Worm (Caenorhabditis elegans): ENCODE results near the gene eif-2Bdelta.

- TF ChIP-seq Y56A3A.18 (GFP tag; IDR thresholded peaks at IDR 0.05), result no peak
- TF ChIP-seq snpc-4 (GFP tag; optimal IDR thresholded peaks at IDR 0.05), result no peak
- TF ChIP-seq snpc-4 (tag; optimal IDR thresholded peaks at IDR 0.05), result no peak
- no peak for TF ChIP-seq aptf-2 (GFP tag; conservative IDR thresholded peaks at IDR 0.05)
- TF ChIP-seq ama-1 (optimal IDR thresholded peaks at IDR 0.05), result no peak
- no peak for TF ChIP-seq ama-1 (GFP tag; optimal IDR thresholded peaks at IDR 0.05)
- no peak for TF ChIP-seq mcd-1 (GFP tag; IDR thresholded peaks at IDR 0.05)
- no peak for TF ChIP-seq zfh-2 (GFP tag; conservative IDR thresholded peaks at IDR 0.05)
Observed at ce11 chrV:9489411-9489810, 24.2 kb upstream of the eif-2Bdelta start, which contains the start of gene K06A4.10.
